Worm (Caenorhabditis elegans) whole organism, mixed stage, embryonic: ENCODE measurements around the gene T13A10.64.
A peak's percentile ranks its signal among the peaks of the same experiment; 100 is the strongest.

Source experiments
- ceh-83 ChIP-seq: fragments of 200-800 bp; sonication (Bioruptor generic); optimal IDR thresholded peaks from 2 replicates; lab custom pipeline; 2018; ENCODE audit warnings: mild to moderate bottlenecking, missing genetic modification characterization, missing compliant biosample characterization
- cnd-1 ChIP-seq: fragments of 200-800 bp; sonication (Bioruptor generic); optimal IDR thresholded peaks from 2 replicates; lab custom pipeline; 2018; ENCODE audit warnings: mild to moderate bottlenecking, missing genetic modification characterization, missing compliant biosample characterization
- elt-3 ChIP-seq: fragments of 150-350 bp; optimal IDR thresholded peaks from 2 replicates; lab custom pipeline; 2014; ENCODE audit warnings: missing biosample characterization, missing genetic modification characterization
- flh-1 ChIP-seq: fragments of 200-800 bp; sonication (Bioruptor generic); optimal IDR thresholded peaks from 2 replicates; lab custom pipeline; 2018; ENCODE audit warnings: mild to moderate bottlenecking, missing genetic modification characterization, moderate library complexity, missing compliant biosample characterization
- lin-13 ChIP-seq: fragments of 150-350 bp; optimal IDR thresholded peaks from 2 replicates; lab custom pipeline; 2014; ENCODE audit warnings: missing biosample characterization, missing genetic modification characterization
- lin-32 ChIP-seq: fragments of 200-800 bp; sonication (Bioruptor generic); optimal IDR thresholded peaks from 2 replicates; lab custom pipeline; 2018; ENCODE audit warnings: mild to moderate bottlenecking, missing genetic modification characterization, missing compliant biosample characterization
- mab-5 ChIP-seq: fragments of 150-350 bp; optimal IDR thresholded peaks from 2 replicates; lab custom pipeline; 2014; ENCODE audit warnings: missing biosample characterization, missing genetic modification characterization
- nhr-12 ChIP-seq: fragments of 150-350 bp; optimal IDR thresholded peaks from 2 replicates; lab custom pipeline; 2014; ENCODE audit warnings: missing biosample characterization, missing genetic modification characterization
- nhr-237 ChIP-seq: fragments of 150-350 bp; optimal IDR thresholded peaks from 2 replicates; lab custom pipeline; 2014; ENCODE audit warnings: missing biosample characterization, missing genetic modification characterization
- snpc-4 ChIP-seq: fragments of 150-350 bp; optimal IDR thresholded peaks from 2 replicates; lab custom pipeline; 2014; ENCODE audit warnings: missing biosample characterization, missing genetic modification characterization
- tbx-8 ChIP-seq: fragments of 200-800 bp; sonication (Bioruptor generic); optimal IDR thresholded peaks from 2 replicates; lab custom pipeline; 2018; ENCODE audit warnings: mild to moderate bottlenecking, missing genetic modification characterization, moderate library complexity, missing compliant biosample characterization
- unc-62 ChIP-seq: fragments of 150-350 bp; optimal IDR thresholded peaks from 2 replicates; lab custom pipeline; 2014; ENCODE audit warnings: missing biosample characterization, missing genetic modification reagents, missing genetic modification characterization

DNA sequence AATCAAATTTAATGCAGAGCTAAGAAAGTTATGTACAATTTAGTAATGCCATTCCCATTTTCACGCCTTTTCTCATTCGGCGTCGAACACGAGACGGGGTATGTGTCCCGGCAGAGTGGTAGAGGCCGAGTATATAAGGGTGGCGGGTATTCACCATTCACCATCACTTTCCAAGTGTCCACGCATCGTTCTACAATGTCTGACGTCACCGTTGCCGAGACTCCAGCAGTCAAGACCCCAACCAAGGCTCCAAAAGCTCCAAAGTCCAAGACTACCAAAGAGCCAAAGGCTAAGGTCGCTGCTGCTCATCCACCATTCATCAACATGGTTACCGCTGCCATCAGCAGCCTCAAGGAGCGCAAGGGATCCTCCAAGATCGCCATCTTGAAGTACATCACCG is 39.3 kb downstream of the T13A10.64 start, which contains the start of gene hil-2:
- no peak for TF ChIP-seq flh-1 (GFP tag; lab: Kevin White, UChicago)
- no peak for TF ChIP-seq nhr-12 (tag; lab: Kevin White, UChicago)
- TF ChIP-seq cnd-1 (tag; lab: Kevin White, UChicago), result no peak
- no peak for TF ChIP-seq unc-62 (GFP tag; lab: Kevin White, UChicago)
- no peak for TF ChIP-seq ceh-83 (GFP tag; lab: Kevin White, UChicago)
- TF ChIP-seq elt-3 (tag; lab: Kevin White, UChicago), result no peak
- TF ChIP-seq snpc-4 (tag; lab: Kevin White, UChicago), result no peak
- no peak for TF ChIP-seq mab-5 (tag; lab: Kevin White, UChicago)
- TF ChIP-seq lin-32 (GFP tag; lab: Kevin White, UChicago), result no peak
- TF ChIP-seq lin-13 (tag; lab: Kevin White, UChicago), result peak; percentile 75
- TF ChIP-seq nhr-237 (tag; lab: Kevin White, UChicago), result no peak
- no peak for TF ChIP-seq tbx-8
